Fruit fly (Drosophila melanogaster) whole organism, wandering third instar larva: ENCODE data around the gene put.

Experiments used
- Abd-B ChIP-seq: fragments of >200 bp; optimal IDR thresholded peaks from 2 replicates; lab custom pipeline; 2017; ENCODE audit warnings: missing biosample characterization, missing genetic modification characterization
- CG32264 ChIP-seq: fragments of 200-800 bp; sonication (Bioruptor generic); optimal IDR thresholded peaks from 2 replicates; lab custom pipeline; 2016; ENCODE audit warnings: missing biosample characterization, missing genetic modification characterization
- CG9705 ChIP-seq: fragments of 200-800 bp; sonication (Bioruptor generic); optimal IDR thresholded peaks from 2 replicates; lab custom pipeline; 2018; ENCODE audit warnings: missing biosample characterization, mild to moderate bottlenecking, missing genetic modification characterization
- CrebA ChIP-seq: fragments of 200-800 bp; sonication (Bioruptor generic); optimal IDR thresholded peaks from 2 replicates; lab custom pipeline; 2016; ENCODE audit warnings: missing biosample characterization, mild to moderate bottlenecking, missing genetic modification characterization, borderline replicate concordance
- Dfd ChIP-seq: fragments of >200 bp; optimal IDR thresholded peaks from 2 replicates; lab custom pipeline; 2017; ENCODE audit warnings: missing biosample characterization, missing genetic modification characterization
- GATAd ChIP-seq: sonication (Bioruptor generic); optimal IDR thresholded peaks from 2 replicates; lab custom pipeline; 2016; ENCODE audit warnings: missing biosample characterization, missing genetic modification characterization
- HLH106 ChIP-seq: fragments of 200-800 bp; optimal IDR thresholded peaks from 3 replicates; lab custom pipeline; 2019; ENCODE audit warnings: missing biosample characterization, mild to moderate bottlenecking, missing genetic modification characterization, moderate library complexity
- Hnf4 ChIP-seq: fragments of 200-800 bp; sonication (Bioruptor generic); optimal IDR thresholded peaks from 2 replicates; lab custom pipeline; 2016; ENCODE audit warnings: missing biosample characterization, mild to moderate bottlenecking, missing genetic modification characterization
- Hr83 ChIP-seq: fragments of 200-300 bp; sonication (Bioruptor generic); optimal IDR thresholded peaks from 2 replicates; lab custom pipeline; 2016; ENCODE audit warnings: missing biosample characterization, mild to moderate bottlenecking, missing genetic modification characterization, moderate library complexity; ENCODE audit not compliant: poor library complexity, severe bottlenecking
- Jra ChIP-seq: sonication (Bioruptor generic); optimal IDR thresholded peaks from 2 replicates; lab custom pipeline; 2016; ENCODE audit warnings: missing biosample characterization, missing genetic modification characterization
- Mio ChIP-seq: sonication (Bioruptor generic); optimal IDR thresholded peaks from 2 replicates; lab custom pipeline; 2016; ENCODE audit warnings: missing biosample characterization, missing genetic modification characterization
- Myc ChIP-seq: fragments of >200 bp; optimal IDR thresholded peaks from 2 replicates; lab custom pipeline; 2017
- N ChIP-seq: fragments of >200 bp; optimal IDR thresholded peaks from 2 replicates; lab custom pipeline; 2018; ENCODE audit warnings: missing biosample characterization, missing external identifiers, missing genetic modification characterization
- OdsH ChIP-seq: fragments of 200-800 bp; sonication (Bioruptor generic); optimal IDR thresholded peaks from 2 replicates; lab custom pipeline; 2016; ENCODE audit warnings: missing biosample characterization, mild to moderate bottlenecking, missing genetic modification characterization
- Rel ChIP-seq, 2 experiments: fragments of 200-800 bp; sonication (Bioruptor generic) in 1 of 2; optimal IDR thresholded peaks; 2 replicates in 1 of 2; 3 replicates in 1 of 2; lab custom pipeline; 2016 to 2019; ENCODE audit warnings: mild to moderate bottlenecking in 2 of 2, missing biosample characterization in 2 of 2, missing genetic modification characterization in 2 of 2, moderate library complexity in 1 of 2
- Sp1 ChIP-seq: fragments of 200-800 bp; sonication (Bioruptor generic); optimal IDR thresholded peaks from 3 replicates; lab custom pipeline; 2019; ENCODE audit warnings: missing biosample characterization, mild to moderate bottlenecking, missing genetic modification characterization, moderate library complexity
- Vsx2 ChIP-seq: fragments of 200-300, 225-300 bp; sonication (Bioruptor generic); optimal IDR thresholded peaks from 2 replicates; lab custom pipeline; 2018; ENCODE audit warnings: missing biosample characterization, missing genetic modification characterization; ENCODE audit not compliant: partially characterized antibody
- br ChIP-seq: fragments of 200-800 bp; sonication (Bioruptor generic); optimal IDR thresholded peaks from 2 replicates; lab custom pipeline; 2016; ENCODE audit warnings: missing biosample characterization, missing genetic modification characterization
- brk ChIP-seq: fragments of 200-800 bp; sonication (Bioruptor generic); optimal IDR thresholded peaks from 2 replicates; lab custom pipeline; 2016; ENCODE audit warnings: missing biosample characterization, mild to moderate bottlenecking, missing genetic modification characterization
- dl ChIP-seq, 2 experiments: fragments of 175-275, 200-275 bp in 1 of 2; fragments of 200-275 bp in 1 of 2; sonication (Bioruptor generic); optimal IDR thresholded peaks; lab custom pipeline; 2018; ENCODE audit warnings: mild to moderate bottlenecking in 2 of 2, missing biosample characterization in 2 of 2, missing genetic modification characterization in 2 of 2, moderate library complexity in 2 of 2; ENCODE audit not compliant: partially characterized antibody in 2 of 2, insufficient read depth in 1 of 2
- dmrt93B ChIP-seq: fragments of 200-800 bp; sonication (Bioruptor generic); optimal IDR thresholded peaks from 2 replicates; lab custom pipeline; 2018; ENCODE audit warnings: missing biosample characterization, mild to moderate bottlenecking, missing genetic modification characterization
- dsf ChIP-seq: sonication (Bioruptor generic); optimal IDR thresholded peaks from 2 replicates; lab custom pipeline; 2016; ENCODE audit warnings: missing biosample characterization, missing genetic modification characterization, borderline replicate concordance
- ey ChIP-seq: fragments of 200-800 bp; sonication (Bioruptor generic); optimal IDR thresholded peaks from 2 replicates; lab custom pipeline; 2016; ENCODE audit warnings: missing biosample characterization, missing genetic modification characterization
- foxo ChIP-seq, 2 experiments: fragments of 200-800 bp; sonication (Bioruptor generic); optimal IDR thresholded peaks; 2 replicates in 1 of 2; 3 replicates in 1 of 2; lab custom pipeline; 2016 to 2017; ENCODE audit warnings: missing biosample characterization in 2 of 2, missing genetic modification characterization in 2 of 2
- fru ChIP-seq: fragments of 200-800 bp; sonication (Bioruptor generic); optimal IDR thresholded peaks from 3 replicates; lab custom pipeline; 2016; ENCODE audit warnings: missing biosample characterization, mild to moderate bottlenecking, missing genetic modification characterization
- h ChIP-seq: fragments of 200-800 bp; sonication (Bioruptor generic); optimal IDR thresholded peaks from 3 replicates; lab custom pipeline; 2016; ENCODE audit warnings: missing biosample characterization, mild to moderate bottlenecking, missing genetic modification characterization
- jim ChIP-seq: fragments of 175-275, 200-325 bp; sonication (Bioruptor generic); optimal IDR thresholded peaks from 2 replicates; lab custom pipeline; 2016; ENCODE audit warnings: missing biosample characterization, mild to moderate bottlenecking, missing genetic modification characterization
- lola ChIP-seq: fragments of >200 bp; optimal IDR thresholded peaks from 2 replicates; lab custom pipeline; 2017; ENCODE audit warnings: missing biosample characterization, missing genetic modification characterization
- pan ChIP-seq: fragments of >200 bp; optimal IDR thresholded peaks from 2 replicates; lab custom pipeline; 2017
- psq ChIP-seq: fragments of 200-800 bp; sonication (Bioruptor generic); optimal IDR thresholded peaks from 3 replicates; lab custom pipeline; 2017; ENCODE audit warnings: missing biosample characterization, mild to moderate bottlenecking, missing genetic modification characterization, moderate library complexity
- rgr ChIP-seq: fragments of 200-800 bp; sonication (Bioruptor generic); optimal IDR thresholded peaks from 3 replicates; lab custom pipeline; 2016; ENCODE audit warnings: missing biosample characterization, mild to moderate bottlenecking, missing genetic modification characterization
- sage ChIP-seq: fragments of 200-800 bp; sonication (Bioruptor generic); optimal IDR thresholded peaks from 2 replicates; lab custom pipeline; 2016; ENCODE audit warnings: missing biosample characterization, mild to moderate bottlenecking, missing genetic modification characterization
- tai ChIP-seq: sonication (Bioruptor generic); optimal IDR thresholded peaks from 2 replicates; lab custom pipeline; 2016; ENCODE audit warnings: missing biosample characterization, missing genetic modification characterization
- usp ChIP-seq: fragments of >200 bp; optimal IDR thresholded peaks from 2 replicates; lab custom pipeline; 2017; ENCODE audit warnings: missing biosample characterization, missing genetic modification characterization
- woc ChIP-seq: sonication (Bioruptor generic); optimal IDR thresholded peaks from 2 replicates; lab custom pipeline; 2016; ENCODE audit warnings: missing biosample characterization, mild to moderate bottlenecking, missing genetic modification characterization

The put gene

DNA sequence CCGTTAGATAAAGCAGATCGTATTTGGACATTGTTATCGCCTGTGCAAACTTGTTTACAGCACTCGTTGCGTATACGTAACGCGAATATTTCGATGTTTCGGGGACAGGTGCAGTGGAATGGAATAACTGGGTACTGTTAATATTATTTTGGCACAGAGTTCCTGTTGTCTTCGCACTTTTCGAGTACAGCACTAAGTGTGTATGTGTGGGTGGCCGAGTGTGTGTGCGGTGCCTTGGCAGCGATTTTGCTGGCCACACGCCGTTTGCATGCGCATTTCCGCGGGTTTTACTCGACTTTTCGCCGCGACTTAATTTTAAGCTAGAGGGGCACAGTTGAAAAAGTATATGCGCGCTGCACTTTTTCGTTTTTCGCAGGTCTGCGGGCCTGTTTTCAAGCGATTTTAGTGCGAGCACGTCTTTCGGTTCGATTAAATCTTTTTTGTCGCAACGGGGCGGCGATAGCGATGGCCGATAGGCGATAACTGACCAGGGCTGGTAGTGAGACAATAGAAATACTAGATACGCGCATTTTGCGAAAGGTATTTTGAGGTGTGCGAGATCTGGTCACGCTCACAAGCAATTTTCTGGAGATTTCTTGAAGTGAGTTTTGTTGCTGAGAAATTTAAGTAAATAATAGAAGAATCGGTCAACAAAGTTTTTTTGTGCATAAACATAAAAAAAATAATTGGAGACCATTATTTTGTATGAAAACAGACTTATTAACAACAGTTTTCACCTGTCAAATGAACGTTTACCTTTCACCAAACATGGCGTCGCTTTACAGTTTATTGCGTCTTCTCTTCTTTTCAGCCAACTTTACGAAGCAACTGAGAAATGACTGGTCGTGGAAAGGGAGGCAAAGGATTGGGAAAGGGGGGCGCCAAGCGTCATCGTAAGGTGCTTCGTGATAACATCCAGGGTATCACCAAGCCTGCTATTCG, at the start of gene put, which contains the start of gene His4r:
Gene put, minus strand, starts transcription at position 489 of the 942 bp plus-strand sequence.
Gene His4r, plus strand, starts transcription at position 541 of the 942 bp plus-strand sequence.
- no peak for TF ChIP-seq jim
- TF ChIP-seq Hr83 (GFP tag; lab: Kevin White, UChicago), result peak; percentile 28
- TF ChIP-seq Rel (GFP tag; optimal IDR thresholded peaks at IDR 0.05; lab: Kevin White, UChicago), result no peak
- peak; percentile 34 for TF ChIP-seq Rel (tag; optimal IDR thresholded peaks at IDR 0.05; lab: Kevin White, UChicago)
- TF ChIP-seq Sp1 (GFP tag; lab: Kevin White, UChicago), result peak; percentile 44
- TF ChIP-seq HLH106 (tag; lab: Kevin White, UChicago), result peak; percentile 18
- no peak for TF ChIP-seq dsf (GFP tag; lab: Kevin White, UChicago)
- TF ChIP-seq Myc (lab: Kevin White, UChicago), result no peak
- peak; percentile 9 for TF ChIP-seq OdsH (GFP tag; lab: Kevin White, UChicago)
- TF ChIP-seq rgr, result peak; percentile 59
- peak; percentile 60 for TF ChIP-seq h
- TF ChIP-seq Jra (GFP tag; lab: Kevin White, UChicago), result peak; percentile 35
- no peak for TF ChIP-seq dmrt93B (GFP tag; lab: Kevin White, UChicago)
- TF ChIP-seq woc (GFP tag; lab: Kevin White, UChicago), result peak; percentile 3
- no peak for TF ChIP-seq dl (GFP tag; optimal IDR thresholded peaks at IDR 0.05; lab: Kevin White, UChicago; ENCODE audit: insufficient read depth in 1 of 2, partially characterized antibody in 2 of 2)
- TF ChIP-seq Mio (GFP tag; lab: Kevin White, UChicago), result no peak
- no peak for TF ChIP-seq brk
- no peak for TF ChIP-seq Vsx2 (GFP tag; lab: Kevin White, UChicago)
- TF ChIP-seq lola, result no peak
- peak in 1 of 2 experiments; percentile 39 for TF ChIP-seq foxo (GFP tag; optimal IDR thresholded peaks at IDR 0.05; lab: Kevin White, UChicago)
- TF ChIP-seq br, result no peak
- no peak for TF ChIP-seq CrebA
- TF ChIP-seq, all 38 proteins: peak for 10

DNA sequence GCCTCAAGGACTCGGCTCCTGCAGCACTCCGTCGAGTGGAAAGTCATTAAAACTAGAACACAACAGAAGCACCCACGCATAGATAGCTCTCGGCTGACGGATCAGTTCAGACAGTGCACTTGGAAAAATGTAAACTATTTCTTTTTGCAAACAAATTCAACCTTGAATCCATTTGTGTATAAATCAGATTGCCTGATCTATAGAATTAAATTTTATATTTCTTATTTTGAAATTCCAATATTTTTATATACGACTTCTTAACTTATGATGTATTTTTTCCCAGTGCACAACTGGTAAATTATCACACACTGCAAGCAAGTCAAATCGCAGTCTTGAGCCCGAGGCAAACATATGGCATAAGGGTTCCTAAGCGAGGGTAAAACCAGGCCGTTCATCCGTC, 49.3 kb upstream of the put start:
- TF ChIP-seq dmrt93B (GFP tag; lab: Kevin White, UChicago), result no peak
- TF ChIP-seq dl (GFP tag; optimal IDR thresholded peaks at IDR 0.05; lab: Kevin White, UChicago; ENCODE audit: insufficient read depth in 1 of 2, partially characterized antibody in 2 of 2), result no peak
- TF ChIP-seq OdsH (GFP tag; lab: Kevin White, UChicago), result peak; percentile 43
- no peak for TF ChIP-seq Myc (lab: Kevin White, UChicago)
- TF ChIP-seq GATAd (GFP tag; lab: Kevin White, UChicago), result no peak
- no peak for TF ChIP-seq CG32264 (GFP tag; lab: Kevin White, UChicago)
- TF ChIP-seq foxo (GFP tag; optimal IDR thresholded peaks at IDR 0.05; lab: Kevin White, UChicago), result peak in 1 of 2 experiments; percentile 64
- TF ChIP-seq HLH106 (tag; lab: Kevin White, UChicago), result peak; percentile 55
- peak; percentile 57 for TF ChIP-seq fru (GFP tag; lab: Kevin White, UChicago)
- TF ChIP-seq Vsx2 (GFP tag; lab: Kevin White, UChicago), result no peak
- TF ChIP-seq h, result peak; percentile 75
- no peak for TF ChIP-seq Abd-B (GFP tag; lab: Kevin White, UChicago)
- TF ChIP-seq CG9705 (GFP tag; lab: Kevin White, UChicago), result no peak
- peak; percentile 29 for TF ChIP-seq woc (GFP tag; lab: Kevin White, UChicago)
- TF ChIP-seq sage (GFP tag; lab: Kevin White, UChicago), result no peak
- TF ChIP-seq Rel (GFP tag; optimal IDR thresholded peaks at IDR 0.05; lab: Kevin White, UChicago), result no peak
- no peak for TF ChIP-seq Rel (tag; optimal IDR thresholded peaks at IDR 0.05; lab: Kevin White, UChicago)
- TF ChIP-seq tai, result no peak
- TF ChIP-seq rgr, result peak; percentile 51
- TF ChIP-seq psq, result peak; percentile 33
- TF ChIP-seq Hnf4, result peak; percentile 40
- TF ChIP-seq ey (GFP tag; lab: Kevin White, UChicago), result peak; percentile 42
- no peak for TF ChIP-seq lola
- no peak for TF ChIP-seq usp
- TF ChIP-seq Dfd (GFP tag; lab: Kevin White, UChicago), result no peak
- TF ChIP-seq N (GFP tag; lab: Kevin White, UChicago), result no peak
- no peak for TF ChIP-seq brk
- no peak for TF ChIP-seq pan (lab: Kevin White, UChicago)
- peak; percentile 57 for TF ChIP-seq Sp1 (GFP tag; lab: Kevin White, UChicago)
- no peak for TF ChIP-seq dsf (GFP tag; lab: Kevin White, UChicago)
- TF ChIP-seq Jra (GFP tag; lab: Kevin White, UChicago), result no peak
- TF ChIP-seq br, result peak; percentile 37
- TF ChIP-seq, all 38 proteins: peak for 12
